Worm (Caenorhabditis elegans): ENCODE data around the gene cdh-3.

Gene cdh-3

DNA sequence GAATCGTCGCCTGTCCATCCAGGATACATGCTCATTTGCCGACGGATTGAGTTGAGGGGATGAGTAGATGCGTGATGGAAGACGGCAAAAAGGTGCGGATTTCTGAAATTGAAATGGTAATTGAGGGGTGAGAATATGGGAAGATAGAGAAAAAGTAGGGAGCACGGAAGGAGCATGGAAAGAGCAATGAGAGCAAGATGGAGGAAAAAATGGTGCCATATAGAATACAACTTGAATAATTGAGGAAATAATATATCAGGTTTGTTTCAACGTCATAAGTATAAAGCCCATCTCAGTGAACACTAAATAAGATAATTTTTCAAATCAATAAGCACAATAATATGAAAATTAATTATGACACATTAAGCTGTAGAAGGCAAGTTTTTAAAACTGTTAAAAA is 29.1 kb upstream of the cdh-3 start, which contains the start of gene mab-5:
TSS of gene mab-5 (minus strand) at position 101 of the 400 bp plus-strand sequence.
- TF ChIP-seq nhr-10 (tag; optimal IDR thresholded peaks at IDR 0.05) (no peak), dmd-9 (GFP tag; IDR thresholded peaks at IDR 0.05) (no peak), daf-8 (GFP tag; IDR thresholded peaks at IDR 0.05) (no peak), vab-7 (GFP tag; IDR thresholded peaks at IDR 0.05) (no peak), fos-1 (tag; optimal IDR thresholded peaks at IDR 0.05) (no peak), pqm-1 (tag; optimal IDR thresholded peaks at IDR 0.05) (no peak), F44E2.7 (GFP tag; IDR thresholded peaks at IDR 0.05) (no peak), ceh-32 (tag; optimal IDR thresholded peaks at IDR 0.05; ENCODE audit: poor library complexity) (no peak), Y75B8A.6 (GFP tag; IDR thresholded peaks at IDR 0.05) (no peak), dmd-6 (GFP tag; IDR thresholded peaks at IDR 0.05) (no peak), ctbp-1 (GFP tag; IDR thresholded peaks at IDR 0.05) (no peak), tra-1 (GFP tag; IDR thresholded peaks at IDR 0.05) (no peak), mxl-2 (GFP tag; conservative IDR thresholded peaks at IDR 0.05) (no peak), ceh-82 (tag; optimal IDR thresholded peaks at IDR 0.05) (no peak), zip-2 (tag; optimal IDR thresholded peaks at IDR 0.05) (no peak), pha-4 (GFP tag; IDR thresholded peaks at IDR 0.05) (no peak), pha-4 (tag; optimal IDR thresholded peaks at IDR 0.05) (no peak), attf-4 (tag; optimal IDR thresholded peaks at IDR 0.05) (no peak), fkh-10 (GFP tag; optimal IDR thresholded peaks at IDR 0.05) (no peak)

DNA sequence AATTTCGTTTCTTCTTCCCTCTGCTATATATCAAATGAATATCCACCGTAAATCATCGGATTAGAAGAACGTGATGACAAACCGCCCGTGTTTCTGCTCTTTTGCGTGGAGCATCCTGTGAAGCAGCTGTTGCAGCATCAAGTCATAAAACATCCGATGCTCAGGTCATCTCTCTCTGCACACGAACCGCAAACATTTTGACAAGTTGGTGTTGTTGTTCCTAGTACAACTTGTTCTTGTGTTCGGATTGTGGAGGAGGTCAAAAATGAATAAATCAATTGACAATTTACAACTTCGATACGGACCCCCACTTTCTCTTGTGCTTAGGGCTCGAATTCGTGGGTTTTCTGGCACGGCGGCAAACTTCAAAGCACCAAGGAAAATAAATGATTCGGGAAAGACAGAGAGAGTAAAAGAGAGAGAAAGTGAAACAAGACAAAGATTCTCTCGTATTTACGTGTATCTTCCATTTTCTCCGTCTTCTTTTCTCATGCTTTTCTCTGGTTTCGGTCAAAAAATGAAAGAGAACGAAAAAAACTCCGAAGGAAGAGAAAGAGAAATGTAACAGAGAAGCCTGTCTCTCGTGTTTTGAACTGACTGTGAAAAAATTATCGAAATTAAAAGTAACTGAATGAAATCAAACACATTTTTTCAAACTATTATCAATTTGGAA is 26.5 kb upstream of the cdh-3 start:
- 0 out of 2 replicates have a peak, but pooled peaks have one; percentile 24 for TF ChIP-seq ceh-20 (GFP tag; IDR thresholded peaks at IDR 0.05)
- TF ChIP-seq lsy-2 (tag; optimal IDR thresholded peaks at IDR 0.05): peak in 1 of 2 experiments; percentile 14
- no peak for TF ChIP-seq dpl-1 (GFP tag; optimal IDR thresholded peaks at IDR 0.05)

DNA sequence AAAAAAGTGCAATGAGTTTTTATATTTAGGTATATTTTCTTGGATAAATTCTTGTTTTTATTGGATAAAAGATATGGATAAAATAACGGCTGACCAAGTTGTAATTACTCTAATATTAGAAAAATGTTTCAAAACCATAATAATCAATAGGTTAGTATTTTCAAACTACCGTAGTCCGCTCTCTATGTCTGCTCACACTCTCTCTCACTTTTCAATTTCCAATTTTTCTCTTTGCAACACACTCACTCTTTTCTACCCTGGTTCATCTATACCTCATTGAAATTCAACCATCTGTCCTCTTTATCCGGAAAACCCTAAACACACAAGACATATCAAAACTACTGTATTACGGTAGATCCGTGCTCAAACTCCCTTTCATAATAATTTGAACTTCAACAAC is 25.1 kb upstream of the cdh-3 start:
- TF ChIP-seq nhr-76 (tag; optimal IDR thresholded peaks at IDR 0.05) (no peak), pqm-1 (tag; optimal IDR thresholded peaks at IDR 0.05) (no peak), vab-7 (GFP tag; IDR thresholded peaks at IDR 0.05) (no peak), daf-8 (GFP tag; IDR thresholded peaks at IDR 0.05) (no peak), madf-9 (GFP tag; conservative IDR thresholded peaks at IDR 0.05) (no peak), skn-1 (tag; optimal IDR thresholded peaks at IDR 0.05) (no peak), hlh-30 (tag; optimal IDR thresholded peaks at IDR 0.05; ENCODE audit: insufficient read depth) (no peak), dmd-9 (GFP tag; IDR thresholded peaks at IDR 0.05) (no peak), cey-2 (tag; optimal IDR thresholded peaks at IDR 0.05; ENCODE audit: borderline replicate concordance, insufficient read depth) (no peak), lir-3 (tag; optimal IDR thresholded peaks at IDR 0.05) (no peak), lim-7 (GFP tag; IDR thresholded peaks at IDR 0.05) (no peak), mdt-29 (GFP tag; IDR thresholded peaks at IDR 0.05) (no peak), zfp-3 (GFP tag; conservative IDR thresholded peaks at IDR 0.05) (no peak), attf-4 (tag; optimal IDR thresholded peaks at IDR 0.05) (no peak), egl-27 (tag; optimal IDR thresholded peaks at IDR 0.05) (no peak), lin-13 (GFP tag; optimal IDR thresholded peaks at IDR 0.05) (no peak), F26F4.8 (GFP tag; conservative IDR thresholded peaks at IDR 0.05) (no peak), unc-39 (tag; optimal IDR thresholded peaks at IDR 0.05) (no peak), daf-16 (GFP tag; optimal IDR thresholded peaks at IDR 0.05) (no peak), daf-16 (tag; optimal IDR thresholded peaks at IDR 0.05) (no peak), mes-2 (tag; optimal IDR thresholded peaks at IDR 0.05; ENCODE audit: poor library complexity, severe bottlenecking) (no peak)
